Worm (Caenorhabditis elegans) whole organism, late embryonic: ENCODE results near the gene ddo-1.

Source experiments
- C08G9.2 ChIP-seq: sonication (generic microtip); optimal IDR thresholded peaks from 2 replicates; lab custom pipeline; 2016; ENCODE audit warnings: mild to moderate bottlenecking, missing genetic modification characterization, moderate library complexity, missing compliant biosample characterization
- K09A11.1 ChIP-seq: sonication (generic microtip); optimal IDR thresholded peaks from 2 replicates; lab custom pipeline; 2017; ENCODE audit warnings: antibody characterized with exemption, mild to moderate bottlenecking, missing genetic modification characterization, missing compliant biosample characterization; ENCODE audit not compliant: insufficient read depth
- ama-1 ChIP-seq: fragments of 150-350 bp; optimal IDR thresholded peaks from 2 replicates; lab custom pipeline; 2014
- ceh-14 ChIP-seq: sonication (generic microtip); optimal IDR thresholded peaks from 2 replicates; lab custom pipeline; 2016; ENCODE audit warnings: missing genotype, missing genetic modification characterization, missing compliant biosample characterization
- che-1 ChIP-seq: sonication (generic microtip); optimal IDR thresholded peaks from 2 replicates; lab custom pipeline; 2016; ENCODE audit warnings: mild to moderate bottlenecking, missing genetic modification characterization, missing compliant biosample characterization
- dmd-4 ChIP-seq: sonication (generic microtip); optimal IDR thresholded peaks from 2 replicates; lab custom pipeline; 2016; ENCODE audit warnings: borderline replicate concordance, missing genetic modification characterization, missing compliant biosample characterization
- elt-2 ChIP-seq: sonication (generic microtip); optimal IDR thresholded peaks from 2 replicates; lab custom pipeline; 2016; ENCODE audit warnings: missing genetic modification reagents, missing genetic modification characterization, missing compliant biosample characterization
- ets-4 ChIP-seq: sonication (generic microtip); optimal IDR thresholded peaks from 2 replicates; lab custom pipeline; 2016; ENCODE audit warnings: missing genetic modification characterization, missing compliant biosample characterization
- nfya-1 ChIP-seq: sonication (generic microtip); optimal IDR thresholded peaks from 2 replicates; lab custom pipeline; 2017; ENCODE audit warnings: missing genetic modification characterization, mild to moderate bottlenecking, missing compliant biosample characterization, antibody characterized with exemption, moderate library complexity
- pat-9 ChIP-seq: fragments of 200-800 bp; sonication (Bioruptor generic); optimal IDR thresholded peaks from 2 replicates; lab custom pipeline; 2018; ENCODE audit warnings: mild to moderate bottlenecking, missing genetic modification characterization, moderate library complexity, missing compliant biosample characterization
- pax-1 ChIP-seq: fragments of 150-350 bp; optimal IDR thresholded peaks from 2 replicates; lab custom pipeline; 2014; ENCODE audit warnings: missing biosample characterization, missing genetic modification characterization
- sox-4 ChIP-seq: sonication (generic microtip); optimal IDR thresholded peaks from 2 replicates; lab custom pipeline; 2017; ENCODE audit warnings: mild to moderate bottlenecking, missing genetic modification characterization, inconsistent platforms, missing compliant biosample characterization

DNA sequence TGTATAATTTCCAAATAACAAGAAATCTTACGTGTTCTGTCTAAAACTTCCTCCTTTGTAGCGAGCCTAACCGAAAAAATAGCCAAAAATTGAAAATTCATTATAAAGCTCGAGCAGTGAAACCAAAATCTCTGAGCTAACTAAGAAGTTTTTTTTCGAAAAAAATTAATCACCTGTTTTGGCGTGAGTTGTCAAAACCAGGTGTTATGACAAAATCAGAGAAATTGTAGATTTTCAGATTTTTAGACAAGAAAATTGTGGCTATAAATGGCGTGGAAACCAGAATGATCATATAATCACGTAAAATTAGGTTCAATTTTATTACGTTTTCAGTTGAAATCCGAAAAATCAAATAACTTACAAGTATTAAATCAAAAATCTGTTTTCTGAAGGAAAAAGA is 3.9 kb downstream of the ddo-1 start, which contains the start of gene sre-21:
- TF ChIP-seq pat-9 (tag; lab: Kevin White, UChicago): no peak
- no peak for TF ChIP-seq elt-2 (tag; lab: Kevin White, UChicago)
- no peak for TF ChIP-seq nfya-1 (tag; lab: Kevin White, UChicago)
- TF ChIP-seq dmd-4 (tag; lab: Kevin White, UChicago): no peak
- no peak for TF ChIP-seq sox-4 (tag; lab: Kevin White, UChicago)
- TF ChIP-seq ets-4 (tag; lab: Kevin White, UChicago): no peak
- TF ChIP-seq K09A11.1: no peak
- TF ChIP-seq ama-1 (lab: Kevin White, UChicago): no peak
- no peak for TF ChIP-seq che-1 (tag; lab: Kevin White, UChicago)
- TF ChIP-seq C08G9.2 (tag; lab: Kevin White, UChicago): no peak
- no peak for TF ChIP-seq ceh-14 (tag; lab: Kevin White, UChicago)
- TF ChIP-seq pax-1 (tag; lab: Kevin White, UChicago): no peak
